Worm (Caenorhabditis elegans): ENCODE measurements around the gene vhl-1.

DNA sequence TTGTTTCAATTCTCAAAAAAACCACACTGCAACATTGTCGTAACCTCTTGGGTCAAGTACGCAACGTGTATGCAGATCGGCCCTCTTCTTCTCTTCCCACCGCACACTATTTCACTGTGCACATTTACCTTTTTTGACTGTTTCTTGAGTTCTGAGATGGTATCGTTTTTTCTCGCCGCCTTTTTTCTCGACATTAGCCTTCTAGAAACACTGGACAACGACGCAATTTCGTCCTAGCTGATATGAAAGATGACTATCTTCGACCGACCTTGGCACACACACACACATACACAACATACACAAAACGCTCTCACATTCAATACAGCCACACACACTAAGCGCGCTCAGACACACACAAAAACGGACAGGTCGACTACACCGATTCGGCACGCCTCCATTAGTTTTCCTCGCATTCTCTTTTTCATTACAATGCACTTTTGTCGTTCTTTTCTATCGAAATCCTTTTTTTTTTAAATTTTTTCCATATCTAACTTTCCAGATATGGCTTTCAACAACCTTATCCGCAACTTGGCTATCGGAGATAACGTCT, 32.3 kb downstream of the vhl-1 start, which contains the start of gene aco-1:
- TF ChIP-seq mdl-1 (tag; optimal IDR thresholded peaks at IDR 0.05): no peak
- TF ChIP-seq nhr-28 (tag; optimal IDR thresholded peaks at IDR 0.05): no peak
- no peak for TF ChIP-seq ama-1 (optimal IDR thresholded peaks at IDR 0.05)
- TF ChIP-seq skn-1 (tag; optimal IDR thresholded peaks at IDR 0.05): no peak
- no peak for TF ChIP-seq ztf-11 (tag; optimal IDR thresholded peaks at IDR 0.05)
- TF ChIP-seq tbx-2 (tag; optimal IDR thresholded peaks at IDR 0.05): no peak
- no peak for TF ChIP-seq ZK546.5 (tag; optimal IDR thresholded peaks at IDR 0.05)
- peak; percentile 88 for TF ChIP-seq nhr-25 (tag; optimal IDR thresholded peaks at IDR 0.05)
- TF ChIP-seq nhr-77 (tag; optimal IDR thresholded peaks at IDR 0.05): no peak
- TF ChIP-seq nhr-237 (tag; optimal IDR thresholded peaks at IDR 0.05): no peak
- TF ChIP-seq elt-2 (tag; optimal IDR thresholded peaks at IDR 0.05): peak; percentile 83

Measured in whole organism, L3 larva.